Worm (Caenorhabditis elegans): ENCODE measurements around the gene anat-1.
A peak's percentile ranks its signal among the peaks of the same experiment; 100 is the strongest.

Gene anat-1

ce11 chrIV:6785151-6785550 lies 14.5 kb downstream of the anat-1 start, which contains the start of gene dyci-1 (continued):
- TF ChIP-seq arid-1 (GFP tag; conservative IDR thresholded peaks at IDR 0.05) (no peak), ceh-20 (GFP tag; IDR thresholded peaks at IDR 0.05) (no peak), zfp-3 (GFP tag; conservative IDR thresholded peaks at IDR 0.05) (no peak), T20F7.1 (GFP tag; optimal IDR thresholded peaks at IDR 0.05) (no peak), lsy-2 (tag; optimal IDR thresholded peaks at IDR 0.05) (no peak), set-16 (GFP tag; IDR thresholded peaks at IDR 0.05) (no peak), jun-1 (tag; optimal IDR thresholded peaks at IDR 0.05) (no peak), dmd-8 (GFP tag; IDR thresholded peaks at IDR 0.05) (no peak), F44E2.7 (GFP tag; IDR thresholded peaks at IDR 0.05) (no peak), aly-2 (tag; optimal IDR thresholded peaks at IDR 0.05) (no peak), rbr-2 (tag; optimal IDR thresholded peaks at IDR 0.05) (no peak), F37D6.2 (tag; optimal IDR thresholded peaks at IDR 0.05) (no peak), ZK337.2 (GFP tag; IDR thresholded peaks at IDR 0.05) (no peak), mes-2 (tag; optimal IDR thresholded peaks at IDR 0.05; ENCODE audit: poor library complexity, severe bottlenecking) (peak; percentile 38), mxl-3 (GFP tag; optimal IDR thresholded peaks at IDR 0.05) (no peak), php-3 (GFP tag; IDR thresholded peaks at IDR 0.05) (no peak), mdl-1 (tag; optimal IDR thresholded peaks at IDR 0.05) (no peak), madf-5 (GFP tag; IDR thresholded peaks at IDR 0.05) (no peak), lim-7 (GFP tag; IDR thresholded peaks at IDR 0.05) (no peak), vab-7 (GFP tag; IDR thresholded peaks at IDR 0.05) (no peak), duxl-1 (tag; optimal IDR thresholded peaks at IDR 0.05; ENCODE audit: poor library complexity) (no peak), hlh-11 (tag; optimal IDR thresholded peaks at IDR 0.05) (peak; percentile 59), unc-62 (GFP tag; optimal IDR thresholded peaks at IDR 0.05 in 1 of 2) (no peak), unc-62 (tag; optimal IDR thresholded peaks at IDR 0.05) (no peak), ztf-11 (tag; optimal IDR thresholded peaks at IDR 0.05) (no peak), ZK546.5 (tag; optimal IDR thresholded peaks at IDR 0.05) (no peak), spr-3 (GFP tag; optimal IDR thresholded peaks at IDR 0.05) (no peak), ceh-44 (GFP tag; IDR thresholded peaks at IDR 0.05) (no peak), nhr-111 (GFP tag; optimal IDR thresholded peaks at IDR 0.05) (no peak), D1046.2 (GFP tag; IDR thresholded peaks at IDR 0.05) (no peak), ces-1 (GFP tag; optimal IDR thresholded peaks at IDR 0.05) (no peak), T26A8.4 (GFP tag; IDR thresholded peaks at IDR 0.05) (no peak), Y75B8A.6 (GFP tag; IDR thresholded peaks at IDR 0.05) (no peak), ctbp-1 (GFP tag; IDR thresholded peaks at IDR 0.05) (no peak)

ce11 chrIV:6785873-6786272 lies 15.2 kb downstream of the anat-1 start:
- no peak for TF ChIP-seq spr-3 (GFP tag; optimal IDR thresholded peaks at IDR 0.05)
- peak; percentile 59 for TF ChIP-seq T26A8.4 (GFP tag; IDR thresholded peaks at IDR 0.05)
- no peak for TF ChIP-seq lin-15B (tag; optimal IDR thresholded peaks at IDR 0.05)
- TF ChIP-seq hlh-11 (tag; optimal IDR thresholded peaks at IDR 0.05) = peak; percentile 90
- no peak for TF ChIP-seq ceh-82 (tag; optimal IDR thresholded peaks at IDR 0.05)
- no peak for TF ChIP-seq Y75B8A.6 (GFP tag; IDR thresholded peaks at IDR 0.05)
- peak in 1 of 2 experiments; percentile 76 for TF ChIP-seq lsy-2 (tag; optimal IDR thresholded peaks at IDR 0.05)
- TF ChIP-seq mdt-29 (GFP tag; IDR thresholded peaks at IDR 0.05) = no peak
- no peak for TF ChIP-seq egl-27 (tag; optimal IDR thresholded peaks at IDR 0.05)
- TF ChIP-seq pha-4 (GFP tag; IDR thresholded peaks at IDR 0.05) = peak; percentile 64
- peak; percentile 62 for TF ChIP-seq pha-4 (tag; optimal IDR thresholded peaks at IDR 0.05)
- TF ChIP-seq nhr-102 (tag; optimal IDR thresholded peaks at IDR 0.05) = peak; percentile 18
- TF ChIP-seq ceh-44 (GFP tag; IDR thresholded peaks at IDR 0.05) = no peak
- TF ChIP-seq nhr-76 (tag; optimal IDR thresholded peaks at IDR 0.05) = no peak
- peak; percentile 98 for TF ChIP-seq aha-1 (tag)
- peak; percentile 5 for TF ChIP-seq pqm-1 (tag; optimal IDR thresholded peaks at IDR 0.05)
- TF ChIP-seq ceh-28 (tag; optimal IDR thresholded peaks at IDR 0.05) = no peak
- TF ChIP-seq fkh-10 (GFP tag; optimal IDR thresholded peaks at IDR 0.05) = no peak
- TF ChIP-seq ces-1 (GFP tag; optimal IDR thresholded peaks at IDR 0.05) = no peak
- peak; percentile 49; the same call in 1 of the 2 replicates for TF ChIP-seq arid-1 (GFP tag; conservative IDR thresholded peaks at IDR 0.05)
- peak; percentile 40 for TF ChIP-seq T20F7.1 (GFP tag; optimal IDR thresholded peaks at IDR 0.05)
- TF ChIP-seq unc-130 (GFP tag; optimal IDR thresholded peaks at IDR 0.05) = no peak
- TF ChIP-seq ceh-32 (tag; optimal IDR thresholded peaks at IDR 0.05; ENCODE audit: poor library complexity) = no peak
- TF ChIP-seq nhr-28 (tag; optimal IDR thresholded peaks at IDR 0.05) = peak; percentile 52
- TF ChIP-seq Y48G9A.11 (GFP tag; IDR thresholded peaks at IDR 0.05) = no peak
- TF ChIP-seq daf-16 (GFP tag; optimal IDR thresholded peaks at IDR 0.05) = peak in 1 of 2 experiments; percentile 16
- peak; percentile 66 for TF ChIP-seq daf-16 (tag; optimal IDR thresholded peaks at IDR 0.05)
- TF ChIP-seq nhr-111 (GFP tag; optimal IDR thresholded peaks at IDR 0.05) = no peak
